Worm (Caenorhabditis elegans) whole organism, young adult: Measurements from ENCODE around the gene C42C1.3.

Experiments used
- F10E7.11 ChIP-seq: sonication (generic microtip); optimal IDR thresholded peaks from 2 replicates; lab custom pipeline; 2017; ENCODE audit warnings: mild to moderate bottlenecking, missing genetic modification characterization, moderate library complexity, missing compliant biosample characterization
- F39B2.1 ChIP-seq: fragments of 200-800 bp; sonication (Bioruptor generic); IDR thresholded peaks from 2 replicates; pipeline ENCODE4 v1.3.6; 2022; ENCODE audit warnings: missing genetic modification reagents, missing genetic modification characterization, missing compliant biosample characterization
- ama-1 ChIP-seq, 3 experiments: fragments of 150-350 bp in 1 of 3; sonication (generic microtip) in 2 of 3; optimal IDR thresholded peaks; 2 replicates each; lab custom pipeline; 2014 to 2018; ENCODE audit warnings: missing biosample characterization in 2 of 3, missing genetic modification characterization in 2 of 3, missing genetic modification reagents in 2 of 3
- ceh-79 ChIP-seq: sonication (generic microtip); optimal IDR thresholded peaks from 2 replicates; lab custom pipeline; 2017; ENCODE audit warnings: mild to moderate bottlenecking, missing genetic modification characterization, missing compliant biosample characterization
- efl-1 ChIP-seq: fragments of 150-350 bp; optimal IDR thresholded peaks from 2 replicates; lab custom pipeline; 2014; ENCODE audit warnings: missing biosample characterization, missing genetic modification reagents, missing genetic modification characterization
- him-1 ChIP-seq: sonication (generic microtip); optimal IDR thresholded peaks from 2 replicates; lab custom pipeline; 2016; ENCODE audit warnings: missing genotype, missing genetic modification reagents, missing genetic modification characterization, missing compliant biosample characterization
- hmg-20 ChIP-seq: fragments of 200-800 bp; sonication (Bioruptor generic); IDR thresholded peaks from 2 replicates; pipeline ENCODE4 v1.3.6; 2022; ENCODE audit warnings: missing genetic modification reagents, missing genetic modification characterization, missing compliant biosample characterization
- let-607 ChIP-seq, 2 experiments: fragments of 200-800 bp in 1 of 2; sonication (Bioruptor generic) in 1 of 2; sonication (generic microtip) in 1 of 2; optimal IDR thresholded peaks; 2 replicates each; lab custom pipeline; 2016 to 2018; ENCODE audit warnings: mild to moderate bottlenecking in 2 of 2, missing compliant biosample characterization in 2 of 2, missing genetic modification characterization in 2 of 2, moderate library complexity in 2 of 2, missing genotype in 1 of 2
- madf-10 ChIP-seq: sonication (generic microtip); optimal IDR thresholded peaks from 2 replicates; lab custom pipeline; 2016; ENCODE audit warnings: mild to moderate bottlenecking, missing genetic modification characterization, missing compliant biosample characterization
- madf-6 ChIP-seq: fragments of 200-800 bp; sonication (Bioruptor generic); IDR thresholded peaks from 2 replicates; pipeline ENCODE4 v1.3.6; 2022; ENCODE audit warnings: missing genetic modification reagents, missing genetic modification characterization, missing compliant biosample characterization
- xnd-1 ChIP-seq: sonication (generic microtip); optimal IDR thresholded peaks from 2 replicates; lab custom pipeline; 2016; ENCODE audit warnings: missing genotype, missing genetic modification reagents, missing genetic modification characterization, missing compliant biosample characterization

DNA sequence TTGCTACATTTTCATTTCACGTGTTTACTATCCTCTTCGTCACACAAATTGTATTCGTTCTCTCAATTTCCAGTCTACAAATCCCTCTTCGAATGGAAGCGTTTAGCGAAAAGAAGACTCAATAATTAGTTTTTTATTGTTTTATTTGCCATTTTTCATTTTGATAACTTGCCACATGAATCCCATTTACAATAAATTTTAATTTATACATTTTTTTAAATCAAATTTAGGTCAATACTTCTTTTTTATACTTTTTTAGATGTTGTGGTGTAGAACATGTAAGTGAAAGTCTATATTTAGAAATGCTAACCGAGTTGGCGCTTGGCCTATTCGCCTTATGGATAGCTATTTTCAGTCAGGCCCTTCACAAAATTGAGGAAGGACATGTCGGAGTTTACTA lies 17.3 kb upstream of the C42C1.3 start, which contains the start of gene erl-1:
- no peak for TF ChIP-seq ama-1 (optimal IDR thresholded peaks at IDR 0.05; lab: Kevin White, UChicago)
- TF ChIP-seq ama-1 (GFP tag; optimal IDR thresholded peaks at IDR 0.05; lab: Kevin White, UChicago) = no peak
- no peak for TF ChIP-seq F39B2.1 (GFP tag; lab: Robert Waterston, UW)
- no peak for TF ChIP-seq ceh-79
- TF ChIP-seq madf-10 (tag; lab: Kevin White, UChicago) = no peak
- no peak for TF ChIP-seq him-1 (tag; lab: Kevin White, UChicago)
- TF ChIP-seq F10E7.11 = no peak
- no peak for TF ChIP-seq efl-1 (GFP tag; lab: Kevin White, UChicago)
- TF ChIP-seq madf-6 (GFP tag; lab: Robert Waterston, UW) = no peak
- no peak for TF ChIP-seq xnd-1 (tag; lab: Kevin White, UChicago)
- no peak for TF ChIP-seq let-607 (tag; optimal IDR thresholded peaks at IDR 0.05; lab: Kevin White, UChicago)
- no peak for TF ChIP-seq hmg-20
